Fruit fly (Drosophila melanogaster): ENCODE data around the gene CG13609.
A peak's percentile ranks its signal among the peaks of the same experiment; 100 is the strongest.

Gene CG13609

DNA sequence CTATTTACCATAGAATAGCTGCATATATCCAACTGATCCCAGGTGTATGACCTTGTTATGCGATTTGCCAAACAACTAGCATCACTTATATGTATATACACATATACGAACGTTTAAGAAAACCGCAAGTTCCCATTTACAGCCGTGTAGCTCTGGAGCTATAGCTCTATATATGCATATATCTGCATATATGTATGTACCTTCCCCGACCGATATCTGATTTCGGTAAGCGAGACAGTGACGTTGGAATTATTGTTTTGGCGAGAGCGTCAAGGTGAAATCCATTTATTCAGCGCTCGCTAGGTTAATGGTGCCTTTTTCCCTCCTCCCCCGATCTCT is 33.2 kb downstream of the CG13609 start:
- peak; percentile 29 for TF ChIP-seq psq (GFP tag; optimal IDR thresholded peaks at IDR 0.05)
- peak; percentile 56 for TF ChIP-seq fru (GFP tag; optimal IDR thresholded peaks at IDR 0.05)
- no peak for TF ChIP-seq Dif (GFP tag; optimal IDR thresholded peaks at IDR 0.05; ENCODE audit: partially characterized antibody)
- peak; percentile 25 for TF ChIP-seq h (GFP tag; optimal IDR thresholded peaks at IDR 0.05)
- no peak for TF ChIP-seq CG9705 (GFP tag; optimal IDR thresholded peaks at IDR 0.05)
- no peak for TF ChIP-seq OdsH (GFP tag; optimal IDR thresholded peaks at IDR 0.05)
- TF ChIP-seq GATAd (GFP tag; optimal IDR thresholded peaks at IDR 0.05), result no peak

DNA sequence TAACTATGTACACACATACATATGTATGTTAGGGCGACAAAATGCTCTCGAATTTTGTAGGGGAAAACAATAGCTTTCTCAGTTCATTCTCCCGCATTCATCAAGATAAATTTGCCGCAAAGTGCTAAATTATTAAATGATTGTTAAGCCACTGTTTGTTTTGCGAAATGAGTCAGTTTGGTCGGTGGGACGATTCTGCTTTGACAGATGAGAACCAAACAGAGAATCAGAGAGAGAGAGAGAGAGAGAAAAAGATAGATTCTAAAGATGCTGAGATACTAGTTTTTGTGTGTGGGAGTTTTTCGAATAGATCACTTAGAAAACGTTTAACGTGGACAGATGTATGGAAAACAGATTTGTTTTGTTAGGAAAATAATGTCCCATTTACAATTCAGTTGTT is 33.6 kb downstream of the CG13609 start:
- TF ChIP-seq rgr (GFP tag; optimal IDR thresholded peaks at IDR 0.05) (no peak), Dif (GFP tag; optimal IDR thresholded peaks at IDR 0.05; ENCODE audit: partially characterized antibody) (peak; percentile 8), Mio (GFP tag; optimal IDR thresholded peaks at IDR 0.05) (no peak), Hr83 (GFP tag; optimal IDR thresholded peaks at IDR 0.05; ENCODE audit: poor library complexity, severe bottlenecking) (no peak), dl (GFP tag; optimal IDR thresholded peaks at IDR 0.05; ENCODE audit: insufficient read depth in 1 of 2, partially characterized antibody in 2 of 2) (no peak), Hnf4 (GFP tag; optimal IDR thresholded peaks at IDR 0.05) (no peak), CrebA (GFP tag; optimal IDR thresholded peaks at IDR 0.05; ENCODE audit: borderline replicate concordance) (no peak)

DNA sequence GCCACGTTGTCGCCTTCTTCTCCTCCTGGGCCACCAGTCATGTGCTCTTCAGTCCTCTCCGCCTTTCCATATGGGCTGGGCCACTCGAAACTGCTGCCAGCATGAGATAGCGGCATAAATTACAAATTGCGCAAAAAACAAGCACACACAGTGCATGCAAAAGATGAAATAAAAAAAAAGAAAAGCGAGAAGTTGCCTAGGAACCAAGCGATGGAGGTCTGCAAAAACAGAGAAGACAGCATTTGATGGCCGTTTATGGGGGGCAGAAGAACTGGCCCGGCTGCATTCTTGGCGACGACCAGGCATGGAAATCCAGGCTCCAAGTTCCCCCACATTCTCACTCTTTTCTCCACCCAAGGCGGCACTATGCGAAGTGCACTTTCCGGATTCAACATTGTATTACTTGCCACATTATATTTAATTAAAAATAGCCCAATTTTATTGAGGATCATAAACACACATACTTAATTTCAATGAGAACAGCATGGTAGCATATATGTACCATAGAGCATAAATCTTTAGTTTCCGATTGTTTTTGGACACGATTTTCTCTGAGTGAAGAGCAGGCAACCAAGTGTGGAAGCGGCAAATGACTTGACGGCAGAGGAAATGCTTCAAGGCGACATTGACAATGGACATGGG is 34.7 kb downstream of the CG13609 start:
- TF ChIP-seq tai (GFP tag; optimal IDR thresholded peaks at IDR 0.05) (no peak), Abd-B (GFP tag; optimal IDR thresholded peaks at IDR 0.05) (no peak), brk (GFP tag; optimal IDR thresholded peaks at IDR 0.05) (no peak), usp (GFP tag; optimal IDR thresholded peaks at IDR 0.05) (no peak), fru (GFP tag; optimal IDR thresholded peaks at IDR 0.05) (no peak)

DNA sequence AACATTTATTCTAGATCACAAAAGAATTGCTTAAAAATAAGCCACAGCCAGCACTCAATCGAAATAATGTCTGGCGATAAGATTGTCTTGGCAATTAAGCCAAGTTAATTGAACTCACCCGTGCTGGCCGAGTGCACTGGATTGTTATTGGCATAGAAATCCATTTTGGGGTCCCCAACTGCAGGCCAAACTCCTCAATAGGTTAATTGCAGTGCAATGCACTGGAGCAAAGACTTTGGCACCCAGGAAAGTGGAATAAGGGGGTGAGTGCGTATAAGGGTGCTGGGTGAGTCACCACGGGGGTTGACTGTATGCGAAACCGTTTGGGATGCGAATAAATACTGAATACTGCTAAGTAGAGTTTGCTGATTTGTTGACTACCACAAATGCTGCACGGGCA is 36.1 kb downstream of the CG13609 start:
- peak; percentile 19 for TF ChIP-seq Hr83 (GFP tag; optimal IDR thresholded peaks at IDR 0.05; ENCODE audit: poor library complexity, severe bottlenecking)
- TF ChIP-seq Rel (GFP tag; optimal IDR thresholded peaks at IDR 0.05), result no peak
- TF ChIP-seq Rel (tag; optimal IDR thresholded peaks at IDR 0.05), result peak; percentile 85
- peak; percentile 56 for TF ChIP-seq Hnf4 (GFP tag; optimal IDR thresholded peaks at IDR 0.05)
- TF ChIP-seq usp (GFP tag; optimal IDR thresholded peaks at IDR 0.05), result no peak

DNA sequence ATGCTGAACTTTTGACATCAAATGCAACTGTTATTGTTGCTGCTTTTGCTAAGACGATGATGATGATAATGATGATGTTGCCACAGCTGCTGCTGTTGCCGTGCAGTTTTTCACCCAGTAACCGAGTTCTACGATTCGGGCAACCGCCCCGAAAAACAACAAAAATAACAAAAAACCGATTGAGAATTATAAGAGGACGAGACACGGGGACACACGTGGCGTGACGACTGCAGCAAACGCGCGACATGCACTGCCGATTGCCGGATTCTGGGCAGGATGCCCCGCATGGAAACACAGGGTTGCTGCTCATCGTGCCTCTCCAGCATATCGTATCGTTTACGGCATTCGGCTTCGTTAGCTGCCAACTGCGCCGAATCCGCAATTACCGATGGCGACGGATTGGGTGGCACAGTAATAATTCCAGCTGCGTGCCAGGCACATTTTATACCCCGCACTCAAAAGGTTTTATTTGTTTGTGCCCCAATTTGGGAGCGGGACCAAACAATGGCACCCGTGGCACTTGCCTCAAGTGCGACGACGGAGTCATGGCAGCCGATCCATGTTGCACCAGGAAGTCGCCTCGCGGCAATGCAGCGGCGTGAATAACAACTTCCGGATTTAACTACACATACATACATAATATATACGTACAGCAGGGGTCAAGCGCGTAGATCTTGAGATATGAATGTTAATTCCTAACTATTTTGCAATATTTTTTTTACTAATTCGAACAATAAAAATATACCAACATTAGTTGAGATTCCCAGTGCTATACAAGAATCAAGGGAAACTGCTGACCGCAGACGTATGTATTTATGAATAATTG is 37.0 kb downstream of the CG13609 start:
- TF ChIP-seq OdsH (GFP tag; optimal IDR thresholded peaks at IDR 0.05) (no peak), h (GFP tag; optimal IDR thresholded peaks at IDR 0.05) (peak; percentile 17), Hr83 (GFP tag; optimal IDR thresholded peaks at IDR 0.05; ENCODE audit: poor library complexity, severe bottlenecking) (peak; percentile 36), fru (GFP tag; optimal IDR thresholded peaks at IDR 0.05) (peak; percentile 26)

DNA sequence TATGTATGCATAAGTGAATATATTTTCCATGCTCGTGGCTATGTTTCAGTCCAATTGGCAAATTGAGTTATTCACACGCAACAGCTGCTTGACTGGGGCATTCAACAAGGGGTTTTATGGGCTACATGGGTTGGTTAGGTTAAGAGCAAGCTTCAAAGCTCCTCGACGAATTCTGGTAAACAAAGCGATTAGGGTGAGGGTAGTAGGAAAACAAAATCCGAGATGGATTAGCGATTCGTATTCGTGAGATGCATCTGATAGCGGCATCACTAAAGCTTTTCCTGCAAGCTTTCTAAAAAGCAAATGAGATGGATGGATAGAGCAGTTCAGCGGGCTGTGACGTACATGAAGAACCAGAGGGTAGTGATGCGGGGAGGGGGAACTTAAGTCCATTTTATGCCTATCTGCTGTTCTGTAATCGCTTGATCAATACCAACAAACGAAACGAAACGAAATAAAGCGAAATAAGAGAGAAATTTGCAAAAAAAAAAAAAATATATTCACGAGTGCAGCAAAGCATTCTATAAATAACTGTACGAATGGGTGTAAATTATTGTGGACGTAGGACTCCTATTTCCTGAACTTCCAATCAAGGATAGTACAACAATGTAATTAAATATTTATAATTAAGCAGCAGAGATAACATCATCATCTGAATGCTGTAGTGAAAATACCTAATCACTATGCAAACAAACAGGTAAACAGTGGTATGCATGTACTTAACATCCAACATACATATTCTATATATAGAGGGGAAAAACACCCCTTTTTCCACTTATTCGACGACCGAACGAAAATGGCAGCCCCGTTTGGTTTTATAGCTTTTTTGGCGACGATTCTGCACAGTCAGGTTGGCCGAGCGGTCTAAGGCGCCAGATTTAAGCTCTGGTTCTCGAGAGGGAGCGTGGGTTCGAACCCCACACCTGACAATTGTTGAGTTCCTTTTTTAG is 37.9 kb downstream of the CG13609 start:
- peak; percentile 6 for TF ChIP-seq Vsx2 (GFP tag; optimal IDR thresholded peaks at IDR 0.05; ENCODE audit: partially characterized antibody)
- no peak for TF ChIP-seq Sp1 (GFP tag; optimal IDR thresholded peaks at IDR 0.05)
- no peak for TF ChIP-seq usp (GFP tag; optimal IDR thresholded peaks at IDR 0.05)
- peak; percentile 13 for TF ChIP-seq brk (GFP tag; optimal IDR thresholded peaks at IDR 0.05)
- TF ChIP-seq h (GFP tag; optimal IDR thresholded peaks at IDR 0.05), result no peak
- TF ChIP-seq Hr78 (GFP tag; optimal IDR thresholded peaks at IDR 0.05), result no peak
- no peak for TF ChIP-seq Rel (GFP tag; optimal IDR thresholded peaks at IDR 0.05)
- TF ChIP-seq Rel (tag; optimal IDR thresholded peaks at IDR 0.05), result peak; percentile 95
- no peak for TF ChIP-seq CG9705 (GFP tag; optimal IDR thresholded peaks at IDR 0.05)
- no peak for TF ChIP-seq woc (GFP tag; optimal IDR thresholded peaks at IDR 0.05)
- no peak for TF ChIP-seq lola (GFP tag; optimal IDR thresholded peaks at IDR 0.05)
- TF ChIP-seq dl (GFP tag; optimal IDR thresholded peaks at IDR 0.05; ENCODE audit: insufficient read depth in 1 of 2, partially characterized antibody in 2 of 2), result no peak
- no peak for TF ChIP-seq sv (GFP tag; optimal IDR thresholded peaks at IDR 0.05)
- TF ChIP-seq CrebA (GFP tag; optimal IDR thresholded peaks at IDR 0.05; ENCODE audit: borderline replicate concordance), result no peak
- TF ChIP-seq Hr83 (GFP tag; optimal IDR thresholded peaks at IDR 0.05; ENCODE audit: poor library complexity, severe bottlenecking), result no peak
- TF ChIP-seq Dfd (GFP tag; optimal IDR thresholded peaks at IDR 0.05), result no peak
- peak; percentile 6 for TF ChIP-seq OdsH (GFP tag; optimal IDR thresholded peaks at IDR 0.05)
- TF ChIP-seq br (GFP tag; optimal IDR thresholded peaks at IDR 0.05), result no peak
- no peak for TF ChIP-seq CG32264 (GFP tag; optimal IDR thresholded peaks at IDR 0.05)
- TF ChIP-seq ey (GFP tag; optimal IDR thresholded peaks at IDR 0.05), result no peak
- TF ChIP-seq Hnf4 (GFP tag; optimal IDR thresholded peaks at IDR 0.05), result no peak
- no peak for TF ChIP-seq Abd-B (GFP tag; optimal IDR thresholded peaks at IDR 0.05)
- no peak for TF ChIP-seq GATAd (GFP tag; optimal IDR thresholded peaks at IDR 0.05)
- no peak for TF ChIP-seq HLH106 (tag; optimal IDR thresholded peaks at IDR 0.05)
- TF ChIP-seq psq (GFP tag; optimal IDR thresholded peaks at IDR 0.05), result peak; percentile 1
- no peak for TF ChIP-seq jim (GFP tag; optimal IDR thresholded peaks at IDR 0.05)
- no peak for TF ChIP-seq Dif (GFP tag; optimal IDR thresholded peaks at IDR 0.05; ENCODE audit: partially characterized antibody)

Measured in whole organism, wandering third instar larva.